Worm (Caenorhabditis elegans) whole organism, L4 larva: ENCODE measurements around the gene ccr-4.

ENCODE experiments used
- ceh-28 ChIP-seq: fragments of 150-350 bp; optimal IDR thresholded peaks from 2 replicates; lab custom pipeline; 2014; ENCODE audit warnings: missing biosample characterization, missing genetic modification reagents, missing genetic modification characterization
- egl-27 ChIP-seq: sonication (generic microtip); optimal IDR thresholded peaks from 3 replicates; lab custom pipeline; 2017; ENCODE audit warnings: missing biosample characterization, missing genetic modification reagents, missing genetic modification characterization
- fkh-10 ChIP-seq: fragments of 150-350 bp; optimal IDR thresholded peaks from 2 replicates; lab custom pipeline; 2014; ENCODE audit warnings: missing biosample characterization, missing genetic modification reagents, missing genetic modification characterization
- lin-1 ChIP-seq: fragments of 200-800 bp; sonication (Bioruptor generic); IDR thresholded peaks from 2 replicates; pipeline ENCODE4 v1.3.6; 2022; ENCODE audit warnings: missing genetic modification reagents, missing genetic modification characterization, missing compliant biosample characterization
- lin-13 ChIP-seq: fragments of 150-350 bp; optimal IDR thresholded peaks from 2 replicates; lab custom pipeline; 2014; ENCODE audit warnings: missing biosample characterization, missing genetic modification reagents, missing genetic modification characterization
- lir-3 ChIP-seq: sonication (generic microtip); optimal IDR thresholded peaks from 2 replicates; lab custom pipeline; 2016; ENCODE audit warnings: mild to moderate bottlenecking, missing genetic modification characterization, missing compliant biosample characterization
- mdl-1 ChIP-seq, 2 experiments: fragments of 150-350 bp in 1 of 2; sonication (generic microtip) in 1 of 2; optimal IDR thresholded peaks; 2 replicates each; lab custom pipeline; 2014 to 2017; ENCODE audit warnings: missing biosample characterization in 2 of 2, missing genetic modification characterization in 2 of 2
- mep-1 ChIP-seq: fragments of 150-350 bp; sonication (generic microtip); optimal IDR thresholded peaks from 3 replicates; lab custom pipeline; 2014; ENCODE audit warnings: missing biosample characterization, missing genetic modification characterization
- pha-4 ChIP-seq, 2 experiments: fragments of 150-350 bp in 1 of 2; fragments of 200-800 bp in 1 of 2; sonication (Bioruptor generic) in 1 of 2; IDR thresholded peaks in 1 of 2; optimal IDR thresholded peaks in 1 of 2; 2 replicates each; pipeline versions ENCODE4 v1.3.6 to Lab custom; 2014 to 2022; ENCODE audit warnings: missing genetic modification characterization in 2 of 2, missing genetic modification reagents in 2 of 2, missing biosample characterization in 1 of 2, missing compliant biosample characterization in 1 of 2
- spr-3 ChIP-seq: fragments of 200-800 bp; sonication (Bioruptor generic); optimal IDR thresholded peaks from 2 replicates; lab custom pipeline; 2018; ENCODE audit warnings: mild to moderate bottlenecking, missing genetic modification characterization, missing compliant biosample characterization
- unc-62 ChIP-seq, 3 experiments: fragments of 150-350 bp in 1 of 3; sonication (generic microtip); optimal IDR thresholded peaks in 2 of 3; peaks in 1 of 3; 1 replicate in 1 of 3; 2 replicates in 2 of 3; lab custom pipeline; 2014 to 2017; ENCODE audit warnings: missing biosample characterization in 3 of 3, missing genetic modification characterization in 3 of 3, missing genetic modification reagents in 3 of 3, missing genotype in 1 of 3
- zip-11 ChIP-seq: fragments of 200-800 bp; sonication (Bioruptor generic); IDR thresholded peaks from 2 replicates; pipeline ENCODE4 v1.3.6; 2022; ENCODE audit warnings: missing genetic modification characterization, missing compliant biosample characterization
- ztf-11 ChIP-seq: fragments of 150-350 bp; optimal IDR thresholded peaks from 2 replicates; lab custom pipeline; 2014; ENCODE audit warnings: missing biosample characterization, missing genetic modification characterization

DNA sequence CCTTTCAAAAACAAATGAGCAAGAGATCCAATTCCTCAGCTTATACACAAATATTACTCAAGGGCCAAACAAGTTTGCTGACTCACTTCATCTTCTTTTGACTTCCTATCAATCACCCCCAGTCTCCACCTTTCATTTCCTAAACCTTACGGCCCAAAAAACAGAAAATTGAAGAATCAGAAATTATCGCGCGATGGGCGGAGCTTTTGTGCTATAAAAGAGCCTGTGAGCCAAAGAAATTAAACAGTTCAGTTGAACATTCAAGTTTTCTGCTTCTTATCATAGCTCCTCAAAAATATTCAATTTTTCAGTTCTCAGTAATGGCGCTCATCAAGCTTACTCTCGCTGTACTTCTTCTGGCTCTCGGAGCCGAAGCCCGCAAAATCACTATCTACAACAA lies 18.4 kb downstream of the ccr-4 start, which contains the start of gene thn-1:
- TF ChIP-seq mep-1 (tag; lab: Kevin White, UChicago) (no peak), lir-3 (tag; lab: Kevin White, UChicago) (no peak), ceh-28 (no peak), mdl-1 (tag; optimal IDR thresholded peaks at IDR 0.05; lab: Kevin White, UChicago) (no peak), lin-13 (GFP tag; lab: Kevin White, UChicago) (no peak), fkh-10 (GFP tag; lab: Kevin White, UChicago) (no peak), unc-62 (GFP tag; optimal IDR thresholded peaks at IDR 0.05 in 1 of 2; lab: Kevin White, UChicago) (no peak), unc-62 (tag; optimal IDR thresholded peaks at IDR 0.05; lab: Kevin White, UChicago) (no peak), ztf-11 (tag; lab: Kevin White, UChicago) (no peak), zip-11 (GFP tag; lab: Robert Waterston, UW) (no peak), egl-27 (no peak), spr-3 (no peak), lin-1 (GFP tag; lab: Robert Waterston, UW) (no peak), pha-4 (GFP tag; IDR thresholded peaks at IDR 0.05; lab: Robert Waterston, UW) (no peak), pha-4 (tag; optimal IDR thresholded peaks at IDR 0.05; lab: Kevin White, UChicago) (no peak)
